Fruit fly (Drosophila melanogaster): ENCODE results near the gene CG9981.

The CG9981 gene

dm6 chrX:16420048-16420447 is 15.1 kb upstream of the CG9981 start (continued):
- TF ChIP-seq CG3281 (GFP tag; optimal IDR thresholded peaks at IDR 0.05), result peak; percentile 12
- 0 out of 2 replicates have a peak, but pooled peaks have one; percentile 16 for TF ChIP-seq HLH3B (GFP tag; IDR thresholded peaks at IDR 0.05)
- peak; percentile 2 for TF ChIP-seq Asciz (GFP tag; optimal IDR thresholded peaks at IDR 0.05)
- peak; percentile 23 for TF ChIP-seq CG12769 (tag; optimal IDR thresholded peaks at IDR 0.05)
- peak; percentile 68 for TF ChIP-seq lab (GFP tag; optimal IDR thresholded peaks at IDR 0.05)
- no peak for TF ChIP-seq nmo (GFP tag; optimal IDR thresholded peaks at IDR 0.05)
- TF ChIP-seq Med (GFP tag), result peak; percentile 68
- no peak for TF ChIP-seq pan (optimal IDR thresholded peaks at IDR 0.05)
- TF ChIP-seq pan (GFP tag; optimal IDR thresholded peaks at IDR 0.05 in 1 of 2, IDR thresholded peaks at IDR 0.05 in 1 of 2), result peak in 1 of 2 experiments; percentile 14
- no peak for TF ChIP-seq CG8290 (GFP tag; optimal IDR thresholded peaks at IDR 0.05)
- TF ChIP-seq CG8290 (tag; optimal IDR thresholded peaks at IDR 0.05), result peak in 1 of 2 experiments; percentile 54
- TF ChIP-seq wek (GFP tag; optimal IDR thresholded peaks at IDR 0.05), result peak; percentile 6
- TF ChIP-seq CG17359 (tag; optimal IDR thresholded peaks at IDR 0.05), result peak; percentile 34
- TF ChIP-seq CG2678 (tag; optimal IDR thresholded peaks at IDR 0.05), result peak; percentile 42
- TF ChIP-seq CG1233 (GFP tag; optimal IDR thresholded peaks at IDR 0.05), result no peak
- TF ChIP-seq ATbp (GFP tag; optimal IDR thresholded peaks at IDR 0.05), result peak; percentile 34
- TF ChIP-seq Dek (tag; optimal IDR thresholded peaks at IDR 0.05), result no peak
- peak; percentile 3 for TF ChIP-seq Fer3 (tag; optimal IDR thresholded peaks at IDR 0.05)
- no peak for TF ChIP-seq unc-4 (GFP tag; IDR thresholded peaks at IDR 0.05; ENCODE audit: partially characterized antibody)
- TF ChIP-seq sens (GFP tag), result peak; percentile 76
- TF ChIP-seq CG18599 (GFP tag; optimal IDR thresholded peaks at IDR 0.05), result peak; percentile 49
- peak; percentile 10 for TF ChIP-seq fd3F (GFP tag; optimal IDR thresholded peaks at IDR 0.05)
- no peak for TF ChIP-seq CG18476 (GFP tag; optimal IDR thresholded peaks at IDR 0.05)
- no peak for TF ChIP-seq gce (GFP tag; IDR thresholded peaks at IDR 0.05)
- TF ChIP-seq CG8765 (GFP tag; IDR thresholded peaks at IDR 0.05), result no peak
- peak; percentile 17 for TF ChIP-seq unpg (GFP tag; optimal IDR thresholded peaks at IDR 0.05)
- TF ChIP-seq CG10366 (GFP tag; IDR thresholded peaks at IDR 0.05), result no peak
- peak; percentile 3 for TF ChIP-seq Meics (GFP tag; optimal IDR thresholded peaks at IDR 0.05)

- 0 out of 2 replicates have a peak, but pooled peaks have one; percentile 10 for TF ChIP-seq CG14014 (GFP tag; IDR thresholded peaks at IDR 0.05)
- TF ChIP-seq stc (GFP tag; IDR thresholded peaks at IDR 0.05), result 0 out of 2 replicates have a peak, but pooled peaks have one; percentile 28
- TF ChIP-seq CG11695 (GFP tag; IDR thresholded peaks at IDR 0.05), result 0 out of 3 replicates have a peak, but pooled peaks have one; percentile 38
- TF ChIP-seq bowl (GFP tag; IDR thresholded peaks at IDR 0.05), result no peak
- no peak for TF ChIP-seq Ssrp (tag; optimal IDR thresholded peaks at IDR 0.05)
- TF ChIP-seq mirr (GFP tag; optimal IDR thresholded peaks at IDR 0.05), result peak; percentile 76
- TF ChIP-seq ttk (GFP tag; IDR thresholded peaks at IDR 0.05), result no peak
- peak; percentile 34 for TF ChIP-seq nmo (GFP tag; optimal IDR thresholded peaks at IDR 0.05)
- TF ChIP-seq CG2678 (tag; optimal IDR thresholded peaks at IDR 0.05), result peak; percentile 51
- no peak for TF ChIP-seq vfl (GFP tag; optimal IDR thresholded peaks at IDR 0.05)
- peak; percentile 45 for TF ChIP-seq lab (GFP tag; optimal IDR thresholded peaks at IDR 0.05)
- TF ChIP-seq Xrp1 (GFP tag; IDR thresholded peaks at IDR 0.05), result peak; percentile 32; the same call in 1 of the 2 replicates
- TF ChIP-seq sug (tag; optimal IDR thresholded peaks at IDR 0.05), result peak; percentile 49
- peak; percentile 11; the same call in 1 of the 2 replicates for TF ChIP-seq CG17328 (GFP tag; IDR thresholded peaks at IDR 0.05)
- peak; percentile 79 for TF ChIP-seq CG10543 (GFP tag; optimal IDR thresholded peaks at IDR 0.05)
- peak; percentile 5 for TF ChIP-seq CG30403 (GFP tag; optimal IDR thresholded peaks at IDR 0.05)
- TF ChIP-seq CG18599 (GFP tag; optimal IDR thresholded peaks at IDR 0.05), result peak; percentile 17
- peak; percentile 27 for TF ChIP-seq tap (tag; optimal IDR thresholded peaks at IDR 0.05)
- TF ChIP-seq CG13894 (tag; optimal IDR thresholded peaks at IDR 0.05), result no peak
- peak; percentile 49 for TF ChIP-seq CG17359 (tag; optimal IDR thresholded peaks at IDR 0.05)
- peak; percentile 38 for TF ChIP-seq CG12391 (tag; optimal IDR thresholded peaks at IDR 0.05)
- peak; percentile 42; the same call in 1 of the 2 replicates for TF ChIP-seq E2f1 (GFP tag; IDR thresholded peaks at IDR 0.05)
- no peak for TF ChIP-seq emc (GFP tag; optimal IDR thresholded peaks at IDR 0.05)
- peak; percentile 48 for TF ChIP-seq CG1603 (tag; optimal IDR thresholded peaks at IDR 0.05)
Measured at dm6 chrX:16414451-16415368, 9.8 kb upstream of the CG9981 start, which contains the start of gene Traf-like. Gene Traf-like, plus strand, starts transcription at chrX:16415046.
